Fruit fly (Drosophila melanogaster) whole organism, pupa: ENCODE measurements around the gene CG31370.

Source experiments
- CG10348 ChIP-seq: fragments of 200-800 bp; sonication (Bioruptor generic); IDR thresholded peaks from 2 replicates; pipeline ENCODE4 v1.3.6; 2022; ENCODE audit warnings: missing biosample characterization, missing genetic modification characterization
- CG12605 ChIP-seq: fragments of 200-800 bp; sonication (Bioruptor generic); IDR thresholded peaks from 2 replicates; pipeline ENCODE4 v1.3.6; 2022; ENCODE audit warnings: missing biosample characterization, missing genetic modification characterization
- CG13204 ChIP-seq: fragments of 200-800 bp; sonication (Bioruptor generic); optimal IDR thresholded peaks from 2 replicates; lab custom pipeline; 2018; ENCODE audit warnings: missing biosample characterization, mild to moderate bottlenecking, missing genetic modification characterization, moderate library complexity
- CG14655 ChIP-seq: fragments of 200-800 bp; sonication (Bioruptor generic); optimal IDR thresholded peaks from 3 replicates; lab custom pipeline; 2017; ENCODE audit warnings: mild to moderate bottlenecking, missing biosample characterization, missing genetic modification reagents, missing genetic modification characterization
- CG15710 ChIP-seq: fragments of 200-800 bp; sonication (Bioruptor generic); optimal IDR thresholded peaks from 2 replicates; lab custom pipeline; 2018; ENCODE audit warnings: missing biosample characterization, mild to moderate bottlenecking, missing genetic modification characterization, moderate library complexity
- CG17806 ChIP-seq: fragments of 200-800 bp; sonication (Bioruptor generic); optimal IDR thresholded peaks from 2 replicates; lab custom pipeline; 2018; ENCODE audit warnings: missing biosample characterization, mild to moderate bottlenecking, missing genetic modification characterization, moderate library complexity
- CG32121 ChIP-seq: fragments of 200-800 bp; sonication (Bioruptor generic); IDR thresholded peaks from 2 replicates; pipeline ENCODE4 v1.3.6; 2022; ENCODE audit warnings: missing biosample characterization, missing genetic modification characterization
- CG34367 ChIP-seq: fragments of 200-800 bp; sonication (Bioruptor generic); optimal IDR thresholded peaks from 2 replicates; lab custom pipeline; 2018; ENCODE audit warnings: missing biosample characterization, mild to moderate bottlenecking, missing genetic modification characterization
- CG4496 ChIP-seq: fragments of 200-800 bp; sonication (Bioruptor generic); IDR thresholded peaks from 3 replicates; pipeline ENCODE4 v1.3.6; 2022; ENCODE audit warnings: missing biosample characterization, missing genetic modification characterization
- CG8159 ChIP-seq: fragments of 200-800 bp; sonication (Bioruptor generic); optimal IDR thresholded peaks from 3 replicates; lab custom pipeline; 2018; ENCODE audit warnings: missing biosample characterization, mild to moderate bottlenecking, missing genetic modification characterization, moderate library complexity
- CG8301 ChIP-seq: fragments of 200-800 bp; sonication (Bioruptor generic); optimal IDR thresholded peaks from 2 replicates; lab custom pipeline; 2018; ENCODE audit warnings: missing biosample characterization, mild to moderate bottlenecking, missing genetic modification characterization
- CG9948 ChIP-seq: fragments of 200-800 bp; sonication (Bioruptor generic); optimal IDR thresholded peaks from 2 replicates; lab custom pipeline; 2018; ENCODE audit warnings: missing biosample characterization, mild to moderate bottlenecking, missing genetic modification characterization, moderate library complexity
- D1 ChIP-seq: fragments of 200-800 bp; sonication (Bioruptor generic); optimal IDR thresholded peaks from 2 replicates; lab custom pipeline; 2018; ENCODE audit warnings: missing biosample characterization, mild to moderate bottlenecking, missing genetic modification characterization, moderate library complexity
- EcR ChIP-seq: fragments of 200-800 bp; sonication (Bioruptor generic); optimal IDR thresholded peaks from 3 replicates; lab custom pipeline; 2019; ENCODE audit warnings: missing biosample characterization, missing genetic modification characterization, mild to moderate bottlenecking, moderate library complexity, missing genetic modification reagents
- Ets98B ChIP-seq: fragments of 200-800 bp; sonication (Bioruptor generic); IDR thresholded peaks from 2 replicates; pipeline ENCODE4 v1.3.6; 2022; ENCODE audit warnings: missing biosample characterization, missing genetic modification characterization
- Pif1A ChIP-seq: fragments of 200-800 bp; sonication (Bioruptor generic); optimal IDR thresholded peaks from 3 replicates; lab custom pipeline; 2016; ENCODE audit warnings: missing biosample characterization, missing genetic modification characterization
- Pif1B ChIP-seq: fragments of 200-800 bp; sonication (Bioruptor generic); optimal IDR thresholded peaks from 3 replicates; lab custom pipeline; 2016; ENCODE audit warnings: missing biosample characterization, missing genetic modification characterization
- Snoo ChIP-seq: fragments of 200-800 bp; sonication (Bioruptor generic); optimal IDR thresholded peaks from 3 replicates; lab custom pipeline; 2017; ENCODE audit warnings: missing biosample characterization, mild to moderate bottlenecking, missing genetic modification characterization, inconsistent platforms
- fd96Ca ChIP-seq: fragments of 200-800 bp; sonication (Bioruptor generic); IDR thresholded peaks from 3 replicates; pipeline ENCODE4 v1.3.6; 2022; ENCODE audit warnings: missing biosample characterization, missing genetic modification characterization
- gl ChIP-seq: fragments of 200-800 bp; sonication (Bioruptor generic); optimal IDR thresholded peaks from 2 replicates; lab custom pipeline; 2018; ENCODE audit warnings: missing biosample characterization, mild to moderate bottlenecking, missing genetic modification characterization
- rn ChIP-seq: fragments of 200-800 bp; sonication (Bioruptor generic); IDR thresholded peaks from 2 replicates; pipeline ENCODE4 v1.3.6; 2022; ENCODE audit warnings: missing biosample characterization, missing genetic modification characterization

The CG31370 gene

DNA sequence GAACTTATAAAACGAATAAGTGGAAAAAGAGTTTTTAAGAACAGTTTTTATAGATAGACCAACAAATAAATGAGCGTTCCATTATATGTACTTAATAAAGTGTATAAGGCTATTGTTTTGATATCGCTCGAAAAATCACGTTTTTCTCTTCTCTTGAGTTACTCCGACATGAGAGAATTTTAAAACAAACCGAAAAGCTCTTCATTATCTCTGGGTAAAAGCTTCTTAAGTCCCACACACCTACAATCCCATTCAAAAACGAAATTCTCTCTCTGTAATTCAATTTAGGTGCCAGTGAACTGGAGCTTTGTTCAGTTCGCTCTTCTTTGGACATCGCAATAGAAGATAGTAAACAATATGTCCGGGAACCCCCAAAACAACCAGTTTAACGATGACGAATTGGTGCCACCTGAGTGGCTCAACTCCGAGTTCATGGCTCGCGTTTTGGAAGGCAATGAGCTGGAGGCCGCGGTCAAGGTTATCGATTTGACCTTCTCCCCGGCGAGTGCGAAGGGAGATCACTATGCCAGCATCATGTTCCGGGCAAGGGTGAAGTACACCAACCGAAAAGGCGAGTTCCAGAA lies 1.7 kb downstream of the CG31370 start, which contains the start of gene CG31436:
TSS of gene CG31436 (plus strand) at position 281 of the 584 bp plus-strand sequence.
- TF ChIP-seq CG12605 (GFP tag; lab: Robert Waterston, UW) (no peak), CG13204 (GFP tag; lab: Kevin White, UChicago) (no peak), EcR (peak; percentile 74)

- TF ChIP-seq D1 (tag; lab: Kevin White, UChicago), result no peak
- no peak for TF ChIP-seq CG12605 (GFP tag; lab: Robert Waterston, UW)
- no peak for TF ChIP-seq CG34367 (tag; lab: Kevin White, UChicago)
- no peak for TF ChIP-seq CG8301
- TF ChIP-seq CG17806, result no peak
- no peak for TF ChIP-seq rn
- TF ChIP-seq Snoo (tag; lab: Kevin White, UChicago), result no peak
- no peak for TF ChIP-seq Ets98B (GFP tag; lab: Robert Waterston, UW)
- TF ChIP-seq CG13204 (GFP tag; lab: Kevin White, UChicago), result no peak
- TF ChIP-seq CG32121 (GFP tag; lab: Robert Waterston, UW), result no peak
- no peak for TF ChIP-seq Pif1B (GFP tag; lab: Kevin White, UChicago)
- no peak for TF ChIP-seq CG10348 (GFP tag; lab: Robert Waterston, UW)
- no peak for TF ChIP-seq CG8159 (tag; lab: Kevin White, UChicago)
- TF ChIP-seq Pif1A (GFP tag; lab: Kevin White, UChicago), result no peak
- no peak for TF ChIP-seq gl (tag; lab: Kevin White, UChicago)
- TF ChIP-seq fd96Ca (GFP tag; lab: Robert Waterston, UW), result no peak
- no peak for TF ChIP-seq CG14655 (GFP tag; lab: Kevin White, UChicago)
- no peak for TF ChIP-seq CG4496
- no peak for TF ChIP-seq CG15710 (tag; lab: Kevin White, UChicago)
- TF ChIP-seq CG9948, result no peak
Measured at dm6 chr3R:25305822-25306544, 3.7 kb downstream of the CG31370 start.

DNA sequence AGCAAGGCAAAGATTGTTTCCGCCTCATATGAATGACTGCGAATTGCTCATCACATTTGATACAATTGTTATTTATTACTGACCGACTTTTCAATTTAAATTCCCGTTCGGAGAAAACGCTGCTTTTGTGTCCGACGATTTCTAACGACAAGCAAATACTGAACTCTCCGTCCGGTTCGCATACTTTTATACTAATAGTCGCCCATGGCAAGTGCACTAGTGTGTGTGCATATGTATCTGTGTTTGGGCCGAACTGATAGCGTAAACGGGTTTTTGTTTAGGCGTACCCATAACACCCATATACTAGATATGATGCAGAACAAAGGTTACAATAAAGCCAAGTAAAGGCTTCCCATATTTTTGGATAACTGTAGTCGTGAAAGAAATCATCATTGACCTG lies 6.0 kb downstream of the CG31370 start, which contains the start of gene CG10550:
TSS of gene CG10550 (minus strand) at position 164 of the 400 bp plus-strand sequence.
- TF ChIP-seq CG32121 (GFP tag; lab: Robert Waterston, UW), result no peak
- TF ChIP-seq CG8159 (tag; lab: Kevin White, UChicago), result no peak
- TF ChIP-seq Snoo (tag; lab: Kevin White, UChicago), result no peak
- no peak for TF ChIP-seq D1 (tag; lab: Kevin White, UChicago)

DNA sequence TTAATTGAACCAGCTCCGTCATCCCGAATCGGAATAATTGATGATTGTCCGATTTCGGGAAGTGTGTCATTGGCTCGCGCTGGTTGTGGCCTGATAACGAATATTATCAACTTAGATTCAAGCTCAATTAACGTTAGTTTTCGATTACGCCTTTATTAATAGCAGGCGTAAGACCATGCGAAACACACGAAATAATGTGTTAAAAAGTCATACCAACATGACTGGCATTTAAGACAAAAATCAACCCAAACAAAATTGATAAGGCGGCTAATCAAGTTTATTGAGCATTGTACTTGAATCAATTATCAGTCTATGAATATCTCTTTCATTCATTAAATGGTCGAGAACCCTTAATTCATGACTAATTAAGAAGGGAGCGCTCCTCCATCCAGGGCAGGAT lies 6.9 kb downstream of the CG31370 start:
- TF ChIP-seq CG8301, result no peak
- no peak for TF ChIP-seq Pif1A (GFP tag; lab: Kevin White, UChicago)
- no peak for TF ChIP-seq Ets98B (GFP tag; lab: Robert Waterston, UW)
- no peak for TF ChIP-seq Pif1B (GFP tag; lab: Kevin White, UChicago)
- no peak for TF ChIP-seq CG13204 (GFP tag; lab: Kevin White, UChicago)
- TF ChIP-seq rn, result no peak
- no peak for TF ChIP-seq CG10348 (GFP tag; lab: Robert Waterston, UW)
- TF ChIP-seq CG17806, result no peak
- no peak for TF ChIP-seq D1 (tag; lab: Kevin White, UChicago)
- TF ChIP-seq CG8159 (tag; lab: Kevin White, UChicago), result no peak
- no peak for TF ChIP-seq CG34367 (tag; lab: Kevin White, UChicago)
- no peak for TF ChIP-seq CG14655 (GFP tag; lab: Kevin White, UChicago)
- no peak for TF ChIP-seq CG15710 (tag; lab: Kevin White, UChicago)
- TF ChIP-seq CG12605 (GFP tag; lab: Robert Waterston, UW), result no peak
- TF ChIP-seq, all 21 proteins: peak for 0

- TF ChIP-seq CG8159 (tag; lab: Kevin White, UChicago), result no peak
- no peak for TF ChIP-seq CG14655 (GFP tag; lab: Kevin White, UChicago)
- no peak for TF ChIP-seq EcR
- no peak for TF ChIP-seq CG10348 (GFP tag; lab: Robert Waterston, UW)
- TF ChIP-seq Pif1B (GFP tag; lab: Kevin White, UChicago), result no peak
- no peak for TF ChIP-seq rn
- no peak for TF ChIP-seq Pif1A (GFP tag; lab: Kevin White, UChicago)
- TF ChIP-seq CG4496, result no peak
- no peak for TF ChIP-seq Snoo (tag; lab: Kevin White, UChicago)
- no peak for TF ChIP-seq CG34367 (tag; lab: Kevin White, UChicago)
- no peak for TF ChIP-seq CG8301
- no peak for TF ChIP-seq CG32121 (GFP tag; lab: Robert Waterston, UW)
- no peak for TF ChIP-seq CG15710 (tag; lab: Kevin White, UChicago)
- TF ChIP-seq CG13204 (GFP tag; lab: Kevin White, UChicago), result no peak
- TF ChIP-seq D1 (tag; lab: Kevin White, UChicago), result no peak
- TF ChIP-seq Ets98B (GFP tag; lab: Robert Waterston, UW), result no peak
- TF ChIP-seq CG12605 (GFP tag; lab: Robert Waterston, UW), result no peak
- no peak for TF ChIP-seq CG9948
- TF ChIP-seq, all 21 proteins: peak for 0
Measured at dm6 chr3R:25310843-25311242, 8.6 kb downstream of the CG31370 start, which contains the start of gene CG31099. Gene CG31099 (minus strand): TSS chr3R:25310943.

DNA sequence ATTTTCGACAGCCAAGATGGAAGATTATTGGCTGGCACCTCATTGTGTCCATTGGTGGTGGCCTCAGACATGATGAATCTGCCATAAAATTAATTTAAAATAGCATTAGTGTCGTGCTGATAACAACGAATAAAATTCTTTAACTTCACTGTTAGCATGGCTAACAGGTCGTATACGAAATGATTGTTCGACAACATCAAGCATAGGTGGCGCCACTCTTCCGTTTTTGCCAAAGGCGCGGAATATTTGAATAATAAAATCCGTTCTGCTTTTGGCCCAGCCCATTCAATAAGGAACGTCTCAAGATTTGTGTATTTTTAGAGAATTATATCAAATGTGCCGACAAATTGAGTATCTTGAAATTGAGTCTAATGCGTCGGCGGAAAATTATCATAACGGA lies 10.3 kb downstream of the CG31370 start:
- no peak for TF ChIP-seq rn
